Fruit fly (Drosophila melanogaster) whole organism, embryonic: ENCODE results near the gene hook.

Source experiments
- ATbp ChIP-seq: fragments of 200-800 bp; sonication (Bioruptor generic); optimal IDR thresholded peaks from 2 replicates; lab custom pipeline; 2017; ENCODE audit warnings: missing biosample characterization, mild to moderate bottlenecking, missing genetic modification characterization, missing genetic modification reagents
- Adf1 ChIP-seq: fragments of 200-800 bp; sonication (Bioruptor generic); IDR thresholded peaks from 2 replicates; pipeline ENCODE4 v1.3.6; 2022; ENCODE audit warnings: missing biosample characterization, missing genetic modification characterization
- Asciz ChIP-seq: fragments of 200-800 bp; sonication (Bioruptor generic); optimal IDR thresholded peaks from 2 replicates; lab custom pipeline; 2017; ENCODE audit warnings: missing biosample characterization, mild to moderate bottlenecking, missing genetic modification characterization, missing genetic modification reagents
- Atf6 ChIP-seq: fragments of 200-800 bp; sonication (Bioruptor generic); IDR thresholded peaks from 2 replicates; pipeline ENCODE4 v1.3.6; 2022; ENCODE audit warnings: missing biosample characterization, missing genetic modification characterization
- CG11247 ChIP-seq: fragments of 200-800 bp; sonication (Bioruptor generic); IDR thresholded peaks from 2 replicates; pipeline ENCODE4 v1.3.6; 2022; ENCODE audit warnings: missing biosample characterization, missing genetic modification characterization
- CG12236 ChIP-seq: fragments of 200-800 bp; sonication (Bioruptor generic); optimal IDR thresholded peaks from 2 replicates; lab custom pipeline; 2016; ENCODE audit warnings: missing biosample characterization, missing genetic modification characterization
- CG13424 ChIP-seq: fragments of 200-800 bp; sonication (Bioruptor generic); optimal IDR thresholded peaks from 2 replicates; lab custom pipeline; 2019; ENCODE audit warnings: missing biosample characterization, mild to moderate bottlenecking, missing genetic modification characterization, moderate library complexity
- CG1602 ChIP-seq: fragments of 200-800 bp; sonication (Bioruptor generic); optimal IDR thresholded peaks from 3 replicates; lab custom pipeline; 2016; ENCODE audit warnings: missing biosample characterization, missing genetic modification characterization
- CG1603 ChIP-seq: fragments of 200-800 bp; sonication (Bioruptor generic); optimal IDR thresholded peaks from 2 replicates; lab custom pipeline; 2019; ENCODE audit warnings: missing biosample characterization, mild to moderate bottlenecking, missing genetic modification characterization, moderate library complexity
- CG17385 ChIP-seq: fragments of 200-800 bp; sonication (Bioruptor generic); optimal IDR thresholded peaks from 3 replicates; lab custom pipeline; 2018; ENCODE audit warnings: missing biosample characterization, mild to moderate bottlenecking, missing genetic modification characterization
- CG31441 ChIP-seq: fragments of 200-800 bp; sonication (Bioruptor generic); IDR thresholded peaks from 2 replicates; pipeline ENCODE4 v1.3.6; 2022; ENCODE audit warnings: missing biosample characterization, missing genetic modification characterization
- CG32772 ChIP-seq: fragments of 200-800 bp; sonication (Bioruptor generic); IDR thresholded peaks from 2 replicates; pipeline ENCODE4 v1.3.6; 2022; ENCODE audit warnings: missing biosample characterization, missing genetic modification characterization
- CG34422 ChIP-seq: fragments of 200-800 bp; sonication (Bioruptor generic); IDR thresholded peaks from 3 replicates; pipeline ENCODE4 v1.3.6; 2022; ENCODE audit warnings: missing biosample characterization, missing genetic modification characterization
- CG4707 ChIP-seq: fragments of 200-800 bp; sonication (Bioruptor generic); optimal IDR thresholded peaks from 2 replicates; lab custom pipeline; 2018; ENCODE audit warnings: missing biosample characterization, mild to moderate bottlenecking, missing genetic modification characterization, moderate library complexity
- CG6854 ChIP-seq: fragments of 200-800 bp; sonication (Bioruptor generic); optimal IDR thresholded peaks from 3 replicates; lab custom pipeline; 2017; ENCODE audit warnings: missing biosample characterization, mild to moderate bottlenecking, missing genetic modification characterization
- CG7928 ChIP-seq: fragments of 200-800 bp; sonication (Bioruptor generic); optimal IDR thresholded peaks from 2 replicates; lab custom pipeline; 2017; ENCODE audit warnings: missing biosample characterization, mild to moderate bottlenecking, missing genetic modification characterization
- CG8089 ChIP-seq: fragments of 200-800 bp; sonication (Bioruptor generic); optimal IDR thresholded peaks from 3 replicates; lab custom pipeline; 2016; ENCODE audit warnings: missing biosample characterization, missing genetic modification characterization
- CG9215 ChIP-seq: fragments of 200-800 bp; sonication (Bioruptor generic); IDR thresholded peaks from 2 replicates; pipeline ENCODE4 v1.3.6; 2022; ENCODE audit warnings: missing biosample characterization, missing genetic modification characterization
- D19B ChIP-seq: fragments of 200-800 bp; sonication (Bioruptor generic); optimal IDR thresholded peaks from 2 replicates; lab custom pipeline; 2017; ENCODE audit warnings: missing biosample characterization, mild to moderate bottlenecking, missing genetic modification characterization
- Gsc ChIP-seq: fragments of 200-800 bp; sonication (Bioruptor generic); IDR thresholded peaks from 2 replicates; pipeline ENCODE4 v1.3.6; 2022; ENCODE audit warnings: missing biosample characterization, missing genetic modification characterization
- HLH3B ChIP-seq: fragments of 200-800 bp; sonication (Bioruptor generic); IDR thresholded peaks from 2 replicates; pipeline ENCODE4 v1.3.6; 2022; ENCODE audit warnings: missing biosample characterization, missing genetic modification characterization
- HLHmδ ChIP-seq: fragments of 200-800 bp; sonication (Bioruptor generic); optimal IDR thresholded peaks from 2 replicates; lab custom pipeline; 2018; ENCODE audit warnings: missing biosample characterization, mild to moderate bottlenecking, missing genetic modification characterization, moderate library complexity
- Hand ChIP-seq: fragments of 200-800 bp; sonication (Bioruptor generic); optimal IDR thresholded peaks from 2 replicates; lab custom pipeline; 2017; ENCODE audit warnings: mild to moderate bottlenecking, missing biosample characterization, missing genetic modification reagents, missing genetic modification characterization
- MBD-R2 ChIP-seq: fragments of 200-800 bp; sonication (Bioruptor generic); IDR thresholded peaks from 2 replicates; pipeline ENCODE4 v1.3.6; 2022; ENCODE audit warnings: missing biosample characterization, missing genetic modification characterization
- NK7.1 ChIP-seq: fragments of 200-800 bp; sonication (Bioruptor generic); optimal IDR thresholded peaks from 3 replicates; lab custom pipeline; 2016; ENCODE audit warnings: missing biosample characterization, missing genetic modification characterization
- NfI ChIP-seq: fragments of 200-800 bp; sonication (Bioruptor generic); optimal IDR thresholded peaks from 3 replicates; lab custom pipeline; 2018; ENCODE audit warnings: missing biosample characterization, mild to moderate bottlenecking, missing genetic modification characterization, moderate library complexity
- PHDP ChIP-seq: fragments of 200-800 bp; sonication (Bioruptor generic); optimal IDR thresholded peaks from 3 replicates; lab custom pipeline; 2018; ENCODE audit warnings: missing biosample characterization, mild to moderate bottlenecking, missing genetic modification characterization, moderate library complexity
- Scr ChIP-seq: fragments of 200-800 bp; sonication (Bioruptor generic); IDR thresholded peaks from 2 replicates; pipeline ENCODE4 v1.3.6; 2022; ENCODE audit warnings: missing biosample characterization, missing genetic modification characterization; ENCODE audit not compliant: partially characterized antibody
- aop ChIP-seq: fragments of 200-800 bp; sonication (Bioruptor generic); IDR thresholded peaks from 2 replicates; pipeline ENCODE4 v1.3.6; 2022; ENCODE audit warnings: missing biosample characterization, missing genetic modification characterization
- bab2 ChIP-seq: fragments of 200-800 bp; sonication (Bioruptor generic); optimal IDR thresholded peaks from 2 replicates; lab custom pipeline; 2016; ENCODE audit warnings: missing biosample characterization, missing genetic modification characterization
- bcd ChIP-seq: fragments of 200-800 bp; sonication (Bioruptor generic); optimal IDR thresholded peaks from 2 replicates; lab custom pipeline; 2017; ENCODE audit warnings: missing biosample characterization, mild to moderate bottlenecking, missing genetic modification characterization
- chm ChIP-seq: fragments of 200-800 bp; sonication (Bioruptor generic); IDR thresholded peaks from 2 replicates; pipeline ENCODE4 v1.3.6; 2022; ENCODE audit warnings: missing biosample characterization, missing genetic modification characterization
- dm ChIP-seq: fragments of 200-800 bp; sonication (Bioruptor generic); optimal IDR thresholded peaks from 3 replicates; lab custom pipeline; 2016; ENCODE audit warnings: missing biosample characterization, missing genetic modification characterization
- dmrt99B ChIP-seq: fragments of 200-800 bp; sonication (Bioruptor generic); optimal IDR thresholded peaks from 2 replicates; lab custom pipeline; 2018; ENCODE audit warnings: missing biosample characterization, mild to moderate bottlenecking, missing genetic modification characterization, moderate library complexity
- dpn ChIP-seq, 2 experiments: fragments of 200-800 bp; sonication (Bioruptor generic); optimal IDR thresholded peaks; 3 replicates each; lab custom pipeline; 2016; ENCODE audit warnings: missing biosample characterization in 2 of 2, missing genetic modification characterization in 2 of 2
- gfzf ChIP-seq: fragments of 200-800 bp; sonication (Bioruptor generic); optimal IDR thresholded peaks from 2 replicates; lab custom pipeline; 2016; ENCODE audit warnings: missing biosample characterization, mild to moderate bottlenecking, missing genetic modification characterization, moderate library complexity
- gt ChIP-seq: fragments of 200-800 bp; sonication (Bioruptor generic); IDR thresholded peaks from 2 replicates; pipeline ENCODE4 v1.3.6; 2022; ENCODE audit warnings: missing biosample characterization, missing genetic modification characterization
- ham ChIP-seq: fragments of 200-800 bp; sonication (Bioruptor generic); IDR thresholded peaks from 2 replicates; pipeline ENCODE4 v1.3.6; 2022; ENCODE audit warnings: missing biosample characterization, missing genetic modification characterization
- insv ChIP-seq, 2 experiments: fragments of 200-800 bp; sonication (Bioruptor generic); optimal IDR thresholded peaks; 3 replicates each; lab custom pipeline; 2016 to 2018; ENCODE audit warnings: missing biosample characterization in 2 of 2, missing genetic modification characterization in 2 of 2
- jing ChIP-seq: fragments of 200-800 bp; sonication (Bioruptor generic); optimal IDR thresholded peaks from 2 replicates; lab custom pipeline; 2018; ENCODE audit warnings: missing biosample characterization, mild to moderate bottlenecking, missing genetic modification characterization
- lbe ChIP-seq: fragments of 200-800 bp; sonication (Bioruptor generic); optimal IDR thresholded peaks from 2 replicates; lab custom pipeline; 2016; ENCODE audit warnings: missing biosample characterization, mild to moderate bottlenecking, missing genetic modification characterization
- nerfin-2 ChIP-seq: fragments of 200-800 bp; sonication (Bioruptor generic); IDR thresholded peaks from 2 replicates; pipeline ENCODE4 v1.3.6; 2022; ENCODE audit warnings: missing biosample characterization, missing genetic modification characterization; ENCODE audit not compliant: partially characterized antibody
- org-1 ChIP-seq: fragments of 200-800 bp; sonication (Bioruptor generic); optimal IDR thresholded peaks from 2 replicates; lab custom pipeline; 2017; ENCODE audit warnings: missing biosample characterization, missing genetic modification characterization
- otp ChIP-seq: fragments of 200-800 bp; sonication (Bioruptor generic); IDR thresholded peaks from 3 replicates; pipeline ENCODE4, ENCODE4 v1.3.6; 2022; ENCODE audit warnings: missing biosample characterization, missing genetic modification characterization
- pho ChIP-seq: fragments of 200-800 bp; sonication (Bioruptor generic); optimal IDR thresholded peaks from 2 replicates; lab custom pipeline; 2016; ENCODE audit warnings: missing biosample characterization, missing genetic modification characterization
- repo ChIP-seq: fragments of 200-800 bp; sonication (Bioruptor generic); optimal IDR thresholded peaks from 2 replicates; lab custom pipeline; 2016; ENCODE audit warnings: missing biosample characterization, missing genetic modification characterization
- seq ChIP-seq: fragments of 200-800 bp; sonication (Bioruptor generic); IDR thresholded peaks from 2 replicates; pipeline ENCODE4 v1.3.6; 2022; ENCODE audit warnings: missing biosample characterization, missing genetic modification characterization
- sr ChIP-seq: fragments of 200-800 bp; sonication (Bioruptor generic); IDR thresholded peaks from 3 replicates; pipeline ENCODE4 v1.3.6; 2022; ENCODE audit warnings: missing biosample characterization, missing genetic modification characterization
- ssp ChIP-seq: fragments of 200-800 bp; sonication (Bioruptor generic); IDR thresholded peaks from 2 replicates; pipeline ENCODE4 v1.3.6; 2022; ENCODE audit warnings: missing biosample characterization, missing genetic modification characterization
- tap ChIP-seq: fragments of 200-800 bp; optimal IDR thresholded peaks from 3 replicates; lab custom pipeline; 2019; ENCODE audit warnings: missing biosample characterization, mild to moderate bottlenecking, missing genetic modification characterization, moderate library complexity
- tx ChIP-seq: fragments of 200-800 bp; sonication (Bioruptor generic); optimal IDR thresholded peaks from 2 replicates; lab custom pipeline; 2016; ENCODE audit warnings: missing biosample characterization, missing genetic modification characterization

Gene hook

DNA sequence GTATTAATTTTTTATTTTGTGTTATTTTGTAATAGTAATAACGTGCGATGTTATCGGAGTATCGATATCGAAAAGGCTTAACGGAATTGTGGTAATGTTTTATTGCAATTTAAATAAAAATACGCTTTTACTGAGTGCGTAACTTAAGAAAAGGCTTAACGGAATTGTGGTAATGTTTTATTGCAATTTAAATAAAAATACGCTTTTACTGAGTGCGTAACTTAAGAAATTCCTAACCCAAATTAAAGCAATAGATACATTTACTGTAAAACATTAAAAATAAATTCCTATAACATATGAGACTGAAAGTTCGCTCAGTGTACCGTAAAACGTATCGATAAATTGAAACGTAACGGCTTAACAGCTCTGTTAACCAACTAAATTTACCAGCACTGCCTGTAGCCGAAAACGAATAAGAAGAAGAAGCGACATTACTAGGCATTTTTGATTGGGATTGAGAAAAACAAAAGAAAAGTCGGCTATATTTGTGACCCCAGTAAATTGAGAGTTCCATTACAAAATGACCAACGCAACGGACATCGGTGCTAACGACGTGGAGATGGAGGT is 18.3 kb upstream of the hook start, which contains the start of gene Rpn3 (continued):
- TF ChIP-seq NK7.1 (GFP tag; lab: Kevin White, UChicago) (peak; percentile 63), chm (peak; percentile 70), jing (GFP tag; lab: Kevin White, UChicago) (no peak), aop (GFP tag; lab: Robert Waterston, UW) (peak; percentile 49; the same call in 1 of the 2 replicates), tap (tag; lab: Kevin White, UChicago) (peak; percentile 74), Hand (GFP tag; lab: Kevin White, UChicago) (peak; percentile 15), CG13424 (tag; lab: Kevin White, UChicago) (peak; percentile 82), tx (GFP tag; lab: Kevin White, UChicago) (peak; percentile 75), dpn (GFP tag; optimal IDR thresholded peaks at IDR 0.05; lab: Kevin White, UChicago) (peak; percentile 77 to 90), pho (GFP tag; lab: Kevin White, UChicago) (peak; percentile 82), ATbp (no peak), CG31441 (peak; percentile 88), CG9215 (GFP tag; lab: Robert Waterston, UW) (peak; percentile 62), CG1602 (peak; percentile 86), ssp (GFP tag; lab: Robert Waterston, UW) (peak; percentile 73), Scr (GFP tag; lab: Robert Waterston, UW) (peak; percentile 75), lbe (peak; percentile 86), repo (GFP tag; lab: Kevin White, UChicago) (peak; percentile 73), HLH3B (GFP tag; lab: Robert Waterston, UW) (peak; percentile 82), bab2 (GFP tag; lab: Kevin White, UChicago) (peak; percentile 91), seq (GFP tag; lab: Robert Waterston, UW) (peak; percentile 53; the same call in 1 of the 2 replicates), bcd (GFP tag; lab: Kevin White, UChicago) (peak; percentile 74), gt (GFP tag; lab: Robert Waterston, UW) (0 out of 2 replicates have a peak, but pooled peaks have one; percentile 19), sr (GFP tag; lab: Robert Waterston, UW) (peak; percentile 29; the same call in 1 of the 3 replicates), dmrt99B (tag; lab: Kevin White, UChicago) (peak; percentile 80), dm (GFP tag; lab: Kevin White, UChicago) (peak; percentile 80), Gsc (peak; percentile 19; the same call in 1 of the 2 replicates), CG17385 (GFP tag; lab: Kevin White, UChicago) (peak; percentile 97), ham (GFP tag; lab: Robert Waterston, UW) (no peak), CG1603 (tag; lab: Kevin White, UChicago) (peak; percentile 77), HLHmδ (GFP tag; lab: Kevin White, UChicago) (no peak), CG4707 (GFP tag; lab: Kevin White, UChicago) (no peak), CG32772 (GFP tag; lab: Robert Waterston, UW) (peak; percentile 87), Asciz (no peak), Atf6 (GFP tag; lab: Robert Waterston, UW) (peak; percentile 90), MBD-R2 (GFP tag; lab: Robert Waterston, UW) (peak; percentile 73), CG11247 (peak; percentile 71), insv (GFP tag; optimal IDR thresholded peaks at IDR 0.05; lab: Kevin White, UChicago) (no peak), CG12236 (GFP tag; lab: Kevin White, UChicago) (peak; percentile 41), nerfin-2 (GFP tag; lab: Robert Waterston, UW) (peak; percentile 75), CG34422 (peak; percentile 83), CG8089 (GFP tag; lab: Kevin White, UChicago) (peak; percentile 73), PHDP (tag; lab: Kevin White, UChicago) (peak; percentile 83), gfzf (GFP tag; lab: Kevin White, UChicago) (no peak), org-1 (GFP tag; lab: Kevin White, UChicago) (peak; percentile 32), NfI (peak; percentile 79), D19B (GFP tag; lab: Kevin White, UChicago) (no peak), CG7928 (GFP tag; lab: Kevin White, UChicago) (no peak), Adf1 (GFP tag; lab: Robert Waterston, UW) (peak; percentile 59), CG6854 (GFP tag; lab: Kevin White, UChicago) (peak; percentile 33), otp (peak; percentile 78)
